Fruit fly (Drosophila melanogaster) whole organism: ENCODE data around the gene CG10862.

ENCODE experiments used
- CG8478 ChIP-seq: fragments of >200 bp; optimal IDR thresholded peaks from 2 replicates; lab custom pipeline; 2018; ENCODE audit warnings: inconsistent platforms
- Dll ChIP-seq: fragments of >200 bp; optimal IDR thresholded peaks from 2 replicates; lab custom pipeline; 2017
- EcR ChIP-seq, 2 experiments: fragments of >200 bp; optimal IDR thresholded peaks; 2 replicates each; lab custom pipeline; 2017; ENCODE audit warnings: missing biosample characterization in 2 of 2, missing genetic modification characterization in 2 of 2, missing genetic modification reagents in 2 of 2
- pan ChIP-seq: fragments of >200 bp; optimal IDR thresholded peaks from 2 replicates; lab custom pipeline; 2017
- psq ChIP-seq: fragments of >200 bp; optimal IDR thresholded peaks from 2 replicates; lab custom pipeline; 2017
- usp ChIP-seq: fragments of >200 bp; optimal IDR thresholded peaks from 2 replicates; lab custom pipeline; 2017; ENCODE audit warnings: missing biosample characterization, missing genetic modification characterization, mixed read lengths

Gene CG10862

DNA sequence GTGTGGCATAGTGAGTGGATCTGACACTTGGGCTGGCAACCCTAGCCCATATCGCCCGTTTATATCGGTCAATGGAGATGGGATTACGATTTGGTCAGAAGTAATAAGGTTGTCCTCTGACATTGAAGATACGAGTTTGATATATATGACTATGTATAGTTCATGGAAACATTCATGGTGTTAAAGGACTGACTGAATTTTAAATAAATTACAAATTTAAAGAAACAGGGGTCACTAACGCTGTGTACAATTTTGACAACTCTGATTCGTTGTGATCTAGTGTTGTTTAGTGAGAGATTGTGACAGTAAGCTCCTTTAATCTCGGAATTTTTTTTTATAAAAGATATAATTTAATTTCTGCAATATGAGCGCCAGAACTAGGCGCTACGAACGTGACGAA is 4.2 kb upstream of the CG10862 start, which contains the start of gene CG43098:
Gene CG43098 (plus strand): TSS at position 301 of the 400 bp plus-strand sequence.
- TF ChIP-seq EcR (GFP tag; optimal IDR thresholded peaks at IDR 0.05; lab: Kevin White, UChicago) = no peak
- no peak for TF ChIP-seq usp (GFP tag; lab: Kevin White, UChicago)
- no peak for TF ChIP-seq pan
- TF ChIP-seq Dll (lab: Kevin White, UChicago) = no peak
- TF ChIP-seq psq = no peak
- no peak for TF ChIP-seq CG8478

DNA sequence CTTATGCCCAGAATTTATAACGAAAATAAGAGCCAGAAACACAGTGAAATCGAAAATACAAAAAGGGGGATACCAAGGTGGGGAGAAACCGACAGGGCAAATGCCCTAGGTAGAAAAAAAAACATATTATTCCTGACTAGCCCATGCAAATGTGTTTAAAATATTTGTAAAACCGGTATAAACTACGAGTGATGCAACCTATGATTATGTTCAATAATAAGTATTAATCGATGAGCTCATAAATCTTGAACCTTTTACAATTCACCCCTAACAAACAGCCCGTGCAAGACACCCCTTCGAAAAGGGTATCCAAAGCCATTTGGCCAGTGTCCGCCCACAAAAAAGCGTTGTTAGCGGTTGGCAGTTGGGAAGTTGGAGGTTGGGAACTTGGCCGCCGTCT is 3.3 kb upstream of the CG10862 start:
- TF ChIP-seq pan (no peak), CG8478 (no peak), EcR (GFP tag; optimal IDR thresholded peaks at IDR 0.05; lab: Kevin White, UChicago) (no peak), psq (no peak), usp (GFP tag; lab: Kevin White, UChicago) (no peak), Dll (lab: Kevin White, UChicago) (no peak)

DNA sequence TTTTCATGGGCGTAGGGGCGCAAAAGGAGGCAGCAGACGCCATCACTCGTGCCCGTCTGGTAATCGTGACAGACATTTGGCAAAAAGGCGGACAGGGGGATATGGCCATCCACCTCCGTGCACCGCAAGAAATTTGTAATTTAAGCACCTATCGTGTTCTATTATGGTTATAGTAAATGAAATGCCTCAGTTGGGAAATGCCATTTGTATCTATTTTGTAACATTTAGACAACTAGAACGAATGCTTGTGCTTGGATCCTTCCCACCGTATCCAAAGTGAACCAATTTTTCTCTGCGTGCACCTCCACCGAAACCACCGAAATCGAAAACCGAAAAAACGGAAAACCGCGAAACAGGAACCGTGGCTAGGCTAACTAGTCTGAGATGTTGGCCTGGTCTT is 2.3 kb upstream of the CG10862 start:
- no peak for TF ChIP-seq psq
- TF ChIP-seq Dll (lab: Kevin White, UChicago) = no peak
- no peak for TF ChIP-seq usp (GFP tag; lab: Kevin White, UChicago)
- no peak for TF ChIP-seq CG8478
- TF ChIP-seq EcR (GFP tag; optimal IDR thresholded peaks at IDR 0.05; lab: Kevin White, UChicago) = no peak
- no peak for TF ChIP-seq pan

DNA sequence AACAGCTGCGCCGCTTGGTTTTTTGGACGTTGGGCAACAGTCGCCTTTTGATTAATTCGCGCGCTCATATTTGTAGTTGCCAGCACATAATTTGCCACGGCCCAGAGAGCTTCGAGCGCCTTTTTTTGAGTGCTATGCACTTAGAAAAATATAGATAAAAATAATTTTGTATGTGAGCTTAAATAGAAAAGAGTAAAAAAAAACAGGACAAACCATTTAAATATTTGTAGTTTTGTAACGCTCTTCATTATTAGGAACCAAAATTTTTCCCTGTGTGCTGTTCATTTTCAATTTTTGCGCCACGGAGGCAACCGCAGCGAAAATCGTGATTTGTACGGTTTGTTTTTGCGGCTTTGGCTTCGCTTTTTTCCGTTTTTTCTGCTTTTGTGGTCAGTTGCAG is 5.0 kb downstream of the CG10862 start:
- no peak for TF ChIP-seq usp (GFP tag; lab: Kevin White, UChicago)
- no peak for TF ChIP-seq pan

DNA sequence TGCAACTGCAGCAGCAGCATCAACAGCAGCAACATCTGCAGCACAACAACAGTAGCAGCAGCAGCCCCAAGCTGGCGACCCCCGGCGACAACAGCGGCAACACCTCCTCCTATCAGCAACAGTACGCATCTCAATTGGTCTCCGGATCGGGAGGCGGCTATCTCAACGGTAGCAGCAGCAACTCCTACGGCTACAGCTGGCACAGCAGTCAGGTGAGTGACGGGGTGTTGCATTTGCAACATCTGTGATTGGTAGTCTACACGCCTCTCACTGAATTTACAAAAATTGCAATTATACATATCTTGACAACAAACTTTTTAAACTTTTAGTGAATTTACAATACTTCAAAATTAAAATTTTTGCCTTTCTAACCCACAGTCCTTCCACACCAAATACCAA is 8.2 kb downstream of the CG10862 start:
- TF ChIP-seq usp (GFP tag; lab: Kevin White, UChicago) (no peak), EcR (GFP tag; optimal IDR thresholded peaks at IDR 0.05; lab: Kevin White, UChicago) (no peak), pan (no peak), psq (no peak), CG8478 (no peak), Dll (lab: Kevin White, UChicago) (no peak)

DNA sequence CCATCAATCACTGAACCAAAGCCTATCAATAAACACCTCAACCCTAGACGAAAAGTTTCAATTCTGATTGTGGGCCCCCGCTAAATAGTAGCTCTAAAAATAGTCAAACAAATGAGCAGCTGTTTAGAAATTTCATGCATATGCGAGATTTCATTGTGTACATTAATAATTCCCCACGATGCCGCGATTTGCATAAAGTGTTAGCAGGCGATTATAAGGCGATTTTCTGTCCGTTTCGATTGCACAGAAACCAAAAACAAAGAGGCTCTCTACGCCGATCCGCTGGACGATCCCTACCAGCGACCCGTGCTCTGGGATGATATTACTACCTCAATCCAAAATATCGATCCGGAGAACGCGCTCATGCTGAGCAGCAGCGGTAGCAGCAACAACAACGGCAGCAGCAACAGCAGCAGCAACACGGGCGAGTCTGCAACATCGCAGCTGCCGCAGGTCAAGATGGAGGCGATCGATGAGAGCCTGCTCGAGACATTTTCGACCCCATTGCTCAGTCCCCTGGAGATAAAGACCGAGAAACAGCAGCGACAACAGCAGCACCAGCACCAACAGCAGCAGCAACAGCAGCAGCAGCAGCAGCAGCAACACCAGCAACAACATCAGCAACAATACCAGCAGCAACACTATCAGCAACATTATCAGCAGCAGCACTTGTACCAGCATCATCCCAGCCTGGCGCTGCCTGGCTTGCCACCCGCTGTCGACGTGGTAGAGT is 8.8 kb downstream of the CG10862 start:
- no peak for TF ChIP-seq psq
- no peak for TF ChIP-seq Dll (lab: Kevin White, UChicago)
- TF ChIP-seq usp (GFP tag; lab: Kevin White, UChicago) = no peak
- no peak for TF ChIP-seq EcR (GFP tag; optimal IDR thresholded peaks at IDR 0.05; lab: Kevin White, UChicago)
- TF ChIP-seq CG8478 = no peak
- TF ChIP-seq pan = no peak

DNA sequence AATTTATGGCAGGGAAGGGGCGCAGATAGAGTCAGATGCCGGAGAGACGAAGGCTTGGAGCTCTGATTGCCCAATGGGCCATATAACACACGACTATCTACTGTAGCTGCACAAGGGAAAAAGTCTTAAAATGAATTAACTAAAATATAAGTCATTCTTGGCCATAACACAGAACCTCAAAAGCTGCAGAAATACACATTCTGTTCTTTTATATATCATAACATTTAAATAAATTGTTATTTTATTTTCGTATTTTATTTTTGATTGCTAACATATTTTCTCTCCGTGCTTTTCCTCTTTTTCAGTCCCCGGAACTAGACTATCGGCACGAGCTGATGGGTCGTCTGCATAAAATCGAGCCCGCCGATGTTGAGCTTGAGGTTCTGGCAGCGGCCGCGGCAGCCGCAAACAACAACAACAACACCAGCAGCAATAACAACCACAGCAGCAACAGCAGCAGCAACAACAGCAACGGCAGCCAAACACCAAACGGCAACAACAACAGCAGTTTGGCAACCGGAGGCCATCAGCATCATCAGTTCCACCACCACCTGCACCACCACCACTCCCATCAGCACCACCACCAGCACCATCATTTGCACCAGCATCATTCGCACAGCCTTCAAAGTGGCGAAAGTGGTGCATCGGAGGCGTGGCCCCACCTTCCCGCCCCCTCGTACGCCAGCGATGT is 10.1 kb downstream of the CG10862 start:
- TF ChIP-seq pan (no peak), psq (no peak), usp (GFP tag; lab: Kevin White, UChicago) (no peak), Dll (lab: Kevin White, UChicago) (no peak), CG8478 (no peak), EcR (GFP tag; optimal IDR thresholded peaks at IDR 0.05; lab: Kevin White, UChicago) (no peak)

DNA sequence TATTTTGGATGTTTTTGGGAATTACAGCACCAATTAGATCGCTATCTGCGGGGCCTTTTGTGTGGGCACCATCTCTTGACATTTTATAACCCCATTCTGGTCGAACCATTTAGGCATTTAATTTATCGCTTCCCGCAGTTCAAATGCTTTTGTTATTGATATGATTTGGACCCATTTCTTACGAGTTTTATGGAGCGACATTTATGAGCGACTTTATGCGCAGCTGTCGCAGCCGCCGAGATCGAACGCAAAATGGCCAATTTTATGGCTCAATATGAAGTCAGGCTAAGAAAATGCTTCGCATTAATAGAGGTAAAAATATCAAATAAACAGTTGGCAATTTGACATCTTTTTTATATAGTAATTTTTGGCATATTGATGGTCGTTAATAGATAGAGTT is 13.7 kb downstream of the CG10862 start:
- TF ChIP-seq pan (no peak), CG8478 (no peak), psq (no peak), Dll (lab: Kevin White, UChicago) (no peak), EcR (GFP tag; optimal IDR thresholded peaks at IDR 0.05; lab: Kevin White, UChicago) (no peak), usp (GFP tag; lab: Kevin White, UChicago) (no peak)

DNA sequence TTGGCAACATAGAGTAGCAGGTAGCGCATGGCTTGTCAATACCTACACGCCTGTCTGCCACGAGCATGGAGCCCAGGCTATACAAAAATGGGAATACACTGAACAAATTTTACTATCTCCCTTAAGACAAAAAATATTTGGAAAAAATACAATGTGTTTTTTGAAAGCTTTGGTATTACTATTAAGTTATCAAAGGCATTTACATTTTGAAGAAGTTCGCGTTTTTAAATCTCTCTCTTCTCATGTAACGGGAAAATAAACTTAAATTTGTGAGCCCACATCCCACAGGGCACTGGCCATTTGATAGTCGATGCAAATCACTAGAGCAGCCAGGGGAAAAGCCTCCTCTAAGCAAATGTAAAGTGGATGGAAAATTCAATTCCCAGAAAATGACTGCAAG is 15.2 kb downstream of the CG10862 start:
- TF ChIP-seq Dll (lab: Kevin White, UChicago) (no peak), usp (GFP tag; lab: Kevin White, UChicago) (no peak), EcR (GFP tag; optimal IDR thresholded peaks at IDR 0.05; lab: Kevin White, UChicago) (no peak), psq (no peak), pan (no peak), CG8478 (no peak)

DNA sequence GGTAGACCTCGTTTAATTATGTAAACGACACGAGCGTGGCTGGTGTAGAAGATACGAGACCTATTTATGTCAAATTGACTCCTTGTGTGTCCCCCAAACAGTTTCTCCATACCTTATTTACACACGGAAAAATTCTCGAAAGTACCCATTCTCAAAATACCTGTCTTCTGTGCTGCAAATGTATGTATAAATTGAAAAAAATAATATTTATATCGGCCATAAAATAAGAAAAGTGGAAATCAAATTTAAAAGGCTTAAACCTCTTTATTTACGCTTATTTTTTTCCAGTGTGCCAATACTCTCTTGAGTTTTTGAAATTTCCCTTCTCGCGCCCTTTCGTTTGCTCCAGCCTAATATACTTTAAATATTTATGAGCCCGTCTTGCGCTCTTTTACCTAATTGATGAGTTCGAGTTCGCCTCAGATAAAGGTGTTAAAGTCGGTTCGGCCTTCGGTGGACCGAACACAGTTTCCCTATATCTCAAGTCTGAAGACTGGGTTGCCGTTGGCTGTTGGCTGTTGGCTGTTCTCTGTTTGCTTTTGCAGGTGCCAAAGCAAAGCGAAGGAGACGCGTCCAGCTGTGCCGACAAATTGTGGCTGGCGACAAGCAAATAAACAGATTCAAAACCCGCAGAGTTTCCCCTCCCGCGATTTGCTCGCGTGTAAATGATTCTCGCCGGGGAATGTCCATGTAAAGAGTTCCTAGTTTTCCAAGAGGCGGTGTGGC is 15.8 kb downstream of the CG10862 start:
- no peak for TF ChIP-seq EcR (GFP tag; optimal IDR thresholded peaks at IDR 0.05; lab: Kevin White, UChicago)
- no peak for TF ChIP-seq Dll (lab: Kevin White, UChicago)

DNA sequence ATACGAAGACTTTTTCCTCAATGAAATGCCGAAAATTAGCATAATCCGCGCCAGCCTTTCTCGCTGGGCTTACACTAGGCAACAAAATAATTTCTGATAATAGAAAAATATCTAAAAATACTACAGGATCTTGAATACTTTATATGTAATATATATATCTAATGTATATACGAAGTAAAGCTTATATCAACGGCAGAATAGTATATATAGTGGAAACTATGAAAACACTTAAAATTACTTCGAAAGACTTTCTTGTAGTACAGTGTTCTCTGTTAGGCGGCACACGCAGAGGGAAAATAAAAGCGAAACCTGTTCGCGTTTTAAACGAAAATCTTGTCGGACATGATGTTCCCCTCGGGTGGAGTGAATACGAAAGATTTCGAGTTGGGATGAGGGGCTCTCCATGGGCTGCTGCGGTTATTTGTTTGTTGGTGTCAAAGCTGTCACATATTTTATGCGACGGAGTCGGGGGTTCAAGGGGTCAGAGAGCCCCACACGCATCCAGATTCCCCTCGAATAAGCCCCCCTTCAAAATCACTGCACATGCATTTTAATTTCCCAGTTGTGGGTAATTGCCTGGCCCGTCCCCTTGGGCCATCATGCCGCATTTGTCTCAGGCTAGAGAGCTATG is 20.3 kb downstream of the CG10862 start:
- no peak for TF ChIP-seq CG8478
- no peak for TF ChIP-seq Dll (lab: Kevin White, UChicago)
- TF ChIP-seq usp (GFP tag; lab: Kevin White, UChicago) = no peak
- no peak for TF ChIP-seq EcR (GFP tag; optimal IDR thresholded peaks at IDR 0.05; lab: Kevin White, UChicago)
- TF ChIP-seq psq = no peak

DNA sequence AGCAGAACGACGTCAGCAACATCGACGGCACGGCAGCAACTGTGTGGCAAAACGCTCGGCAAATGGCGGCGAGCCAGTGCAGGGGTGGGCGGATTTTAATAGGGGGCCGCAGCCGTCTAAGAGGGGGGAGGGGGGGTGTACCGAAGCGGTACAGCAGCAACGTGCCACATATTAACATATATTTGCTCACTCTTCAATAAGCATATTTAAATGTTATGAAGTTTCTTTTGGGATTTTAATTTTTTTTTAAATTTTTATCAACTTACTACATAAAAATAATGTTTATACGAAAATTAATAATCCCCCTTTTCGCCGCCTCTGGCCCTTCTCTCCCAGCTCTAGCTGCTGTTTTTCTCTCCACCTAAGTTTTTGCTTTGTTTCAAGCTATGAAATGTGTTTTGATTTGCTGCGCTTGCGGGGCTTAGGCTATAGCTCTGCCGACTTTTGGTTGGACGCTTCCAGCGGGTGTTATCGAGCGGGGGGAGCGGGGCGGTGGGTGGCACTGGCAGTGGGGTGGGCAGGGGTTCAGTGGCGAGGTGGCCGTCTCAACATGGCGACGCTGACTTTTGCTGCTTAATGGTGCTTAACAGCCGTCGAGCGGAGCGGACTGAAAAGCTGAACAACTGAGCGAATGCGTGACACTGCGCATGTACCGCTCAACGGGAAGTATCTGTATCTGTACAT is 21.9 kb downstream of the CG10862 start:
- TF ChIP-seq pan (no peak), Dll (lab: Kevin White, UChicago) (no peak), psq (no peak), EcR (GFP tag; optimal IDR thresholded peaks at IDR 0.05; lab: Kevin White, UChicago) (no peak), usp (GFP tag; lab: Kevin White, UChicago) (no peak), CG8478 (no peak)
